Fruit fly (Drosophila melanogaster): ENCODE measurements around the gene CG14297.

DNA sequence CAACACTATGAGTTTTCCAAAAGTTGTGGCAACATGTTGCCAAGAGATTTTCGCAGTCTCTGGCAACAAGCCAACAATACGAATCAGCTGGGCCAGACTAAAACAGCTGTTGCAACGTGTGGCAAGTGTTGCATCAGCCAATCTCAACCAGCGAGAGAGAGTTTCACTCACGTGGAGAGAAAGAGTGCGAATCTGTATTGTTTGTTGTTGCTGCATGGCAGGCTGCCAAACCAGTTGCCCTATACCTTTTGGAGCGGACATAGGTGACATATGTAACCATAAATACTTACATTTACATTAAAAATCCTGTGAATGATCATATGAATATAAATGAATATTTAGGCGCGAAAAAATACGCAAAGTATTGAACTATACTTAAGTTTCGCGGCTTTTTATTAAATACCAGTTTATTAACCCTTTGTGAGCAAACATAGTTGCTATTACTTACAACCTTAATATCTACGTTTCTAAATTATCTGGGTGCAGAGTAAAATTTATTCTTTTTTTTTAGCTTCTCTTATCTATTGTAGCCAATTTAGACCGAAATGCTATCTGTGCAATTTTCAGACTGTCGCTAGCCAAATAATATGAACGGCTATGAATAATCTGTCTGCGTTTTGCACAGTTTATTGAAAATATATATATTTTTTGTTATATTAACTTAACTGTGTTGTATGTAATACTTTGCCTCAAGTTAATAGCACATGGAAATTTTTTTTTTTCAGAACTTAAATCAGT, 16.1 kb downstream of the CG14297 start:
- TF ChIP-seq Hr39 (GFP tag; optimal IDR thresholded peaks at IDR 0.05) (peak; percentile 68), ss (GFP tag; optimal IDR thresholded peaks at IDR 0.05) (peak; percentile 11 to 25), CG8632 (GFP tag; optimal IDR thresholded peaks at IDR 0.05) (peak; percentile 30), OdsH (GFP tag; optimal IDR thresholded peaks at IDR 0.05) (peak; percentile 50), Met (GFP tag; optimal IDR thresholded peaks at IDR 0.05) (peak; percentile 71), CG16779 (tag; optimal IDR thresholded peaks at IDR 0.05) (no peak), Hr4 (GFP tag; optimal IDR thresholded peaks at IDR 0.05) (peak; percentile 50), CG9139 (GFP tag; optimal IDR thresholded peaks at IDR 0.05) (no peak), Ets21C (GFP tag; optimal IDR thresholded peaks at IDR 0.05) (peak; percentile 48), CG6163 (GFP tag; IDR thresholded peaks at IDR 0.05) (peak; percentile 81), CG6808 (GFP tag; optimal IDR thresholded peaks at IDR 0.05) (peak; percentile 30), CG31627 (GFP tag; optimal IDR thresholded peaks at IDR 0.05) (peak; percentile 45), CG6854 (GFP tag; optimal IDR thresholded peaks at IDR 0.05) (no peak), Ets96B (tag; optimal IDR thresholded peaks at IDR 0.05) (peak; percentile 45)
